Worm (Caenorhabditis elegans) whole organism, L3 larva: ENCODE measurements around the gene pek-1.

Source experiments
- ZK546.5 ChIP-seq: sonication (generic microtip); optimal IDR thresholded peaks from 2 replicates; lab custom pipeline; 2017; ENCODE audit warnings: missing biosample characterization, missing genetic modification characterization
- aly-2 ChIP-seq: fragments of 150-350 bp; optimal IDR thresholded peaks from 2 replicates; lab custom pipeline; 2014; ENCODE audit warnings: missing biosample characterization, missing genetic modification characterization
- ceh-16 ChIP-seq: sonication (generic microtip); optimal IDR thresholded peaks from 2 replicates; lab custom pipeline; 2017; ENCODE audit warnings: missing biosample characterization, missing genetic modification characterization
- ceh-82 ChIP-seq: fragments of 150-350 bp; optimal IDR thresholded peaks from 2 replicates; lab custom pipeline; 2014; ENCODE audit warnings: missing biosample characterization, missing genetic modification characterization
- ceh-9 ChIP-seq: sonication (generic microtip); optimal IDR thresholded peaks from 2 replicates; lab custom pipeline; 2018; ENCODE audit warnings: missing biosample characterization, missing genetic modification characterization
- daf-12 ChIP-seq: fragments of 150-350 bp; optimal IDR thresholded peaks from 2 replicates; lab custom pipeline; 2014; ENCODE audit warnings: missing biosample characterization, missing genetic modification reagents, missing genetic modification characterization
- egl-27 ChIP-seq: sonication (generic microtip); optimal IDR thresholded peaks from 4 replicates; lab custom pipeline; 2017; ENCODE audit warnings: missing biosample characterization, missing genetic modification reagents, missing genetic modification characterization
- egl-5 ChIP-seq: fragments of 150-350 bp; optimal IDR thresholded peaks from 2 replicates; lab custom pipeline; 2017; ENCODE audit warnings: missing biosample characterization, missing genetic modification reagents, missing genetic modification characterization, inconsistent platforms
- elt-1 ChIP-seq: fragments of 150-350 bp; optimal IDR thresholded peaks from 2 replicates; lab custom pipeline; 2014; ENCODE audit warnings: missing biosample characterization, missing genetic modification characterization
- elt-2 ChIP-seq: sonication (generic microtip); optimal IDR thresholded peaks from 2 replicates; lab custom pipeline; 2016; ENCODE audit warnings: missing genetic modification reagents, mild to moderate bottlenecking, missing genetic modification characterization, missing compliant biosample characterization
- elt-3 ChIP-seq, 3 experiments: fragments of 150-350 bp in 1 of 3; sonication (generic microtip) in 2 of 3; optimal IDR thresholded peaks; 2 replicates in 2 of 3; 4 replicates in 1 of 3; lab custom pipeline; 2014 to 2017; ENCODE audit warnings: missing biosample characterization in 3 of 3, missing genetic modification characterization in 3 of 3
- fkh-10 ChIP-seq: sonication (generic microtip); optimal IDR thresholded peaks from 2 replicates; lab custom pipeline; 2017; ENCODE audit warnings: missing biosample characterization, missing genetic modification reagents, missing genetic modification characterization
- fos-1 ChIP-seq: fragments of 150-350 bp; optimal IDR thresholded peaks from 2 replicates; lab custom pipeline; 2014; ENCODE audit warnings: missing biosample characterization, missing genetic modification characterization
- hmg-11 ChIP-seq: sonication (generic microtip); optimal IDR thresholded peaks from 2 replicates; lab custom pipeline; 2016; ENCODE audit warnings: missing genetic modification characterization, missing compliant biosample characterization
- jun-1 ChIP-seq: fragments of 150-350 bp; optimal IDR thresholded peaks from 2 replicates; lab custom pipeline; 2014; ENCODE audit warnings: missing biosample characterization, missing genetic modification reagents, missing genetic modification characterization
- lin-15B ChIP-seq: fragments of 150-350 bp; optimal IDR thresholded peaks from 2 replicates; lab custom pipeline; 2014; ENCODE audit warnings: missing biosample characterization, missing genetic modification characterization
- lin-39 ChIP-seq: fragments of 150-350 bp; optimal IDR thresholded peaks from 2 replicates; lab custom pipeline; 2018; ENCODE audit warnings: missing biosample characterization, missing genetic modification reagents, missing genetic modification characterization
- lsy-12 ChIP-seq: sonication (generic microtip); optimal IDR thresholded peaks from 2 replicates; lab custom pipeline; 2016; ENCODE audit warnings: mild to moderate bottlenecking, missing genetic modification characterization, missing compliant biosample characterization
- mdl-1 ChIP-seq: fragments of 150-350 bp; optimal IDR thresholded peaks from 2 replicates; lab custom pipeline; 2014; ENCODE audit warnings: missing biosample characterization, missing genetic modification characterization
- mml-1 ChIP-seq: fragments of 150-350 bp; sonication (generic microtip); optimal IDR thresholded peaks from 3 replicates; lab custom pipeline; 2014; ENCODE audit warnings: missing biosample characterization, missing genetic modification characterization
- nfya-1 ChIP-seq: sonication (generic microtip); optimal IDR thresholded peaks from 2 replicates; lab custom pipeline; 2017; ENCODE audit warnings: missing genetic modification characterization, mild to moderate bottlenecking, missing compliant biosample characterization, antibody characterized with exemption, moderate library complexity; ENCODE audit not compliant: insufficient read depth
- nhr-11 ChIP-seq: fragments of 150-350 bp; optimal IDR thresholded peaks from 2 replicates; lab custom pipeline; 2014; ENCODE audit warnings: missing biosample characterization, missing genetic modification characterization
- nhr-12 ChIP-seq: fragments of 150-350 bp; optimal IDR thresholded peaks from 2 replicates; lab custom pipeline; 2014; ENCODE audit warnings: missing biosample characterization, missing genetic modification characterization
- nhr-23 ChIP-seq: fragments of 150-350 bp; optimal IDR thresholded peaks from 2 replicates; lab custom pipeline; 2014; ENCODE audit warnings: missing biosample characterization, missing genetic modification reagents, missing genetic modification characterization
- nhr-237 ChIP-seq: fragments of 150-350 bp; optimal IDR thresholded peaks from 2 replicates; lab custom pipeline; 2014; ENCODE audit warnings: missing biosample characterization, missing genetic modification characterization
- nhr-25 ChIP-seq: sonication (generic microtip); optimal IDR thresholded peaks from 2 replicates; lab custom pipeline; 2017; ENCODE audit warnings: missing biosample characterization, missing genetic modification characterization
- nhr-28 ChIP-seq: fragments of 150-350 bp; optimal IDR thresholded peaks from 2 replicates; lab custom pipeline; 2014; ENCODE audit warnings: missing biosample characterization, missing genetic modification characterization
- nhr-43 ChIP-seq: sonication (generic microtip); optimal IDR thresholded peaks from 2 replicates; lab custom pipeline; 2016; ENCODE audit warnings: mild to moderate bottlenecking, missing genetic modification characterization, missing compliant biosample characterization; ENCODE audit not compliant: poor library complexity, severe bottlenecking
- nhr-67 ChIP-seq: fragments of 150-350 bp; optimal IDR thresholded peaks from 2 replicates; lab custom pipeline; 2014; ENCODE audit warnings: missing biosample characterization, missing genetic modification characterization
- nhr-76 ChIP-seq: fragments of 150-350 bp; sonication (generic microtip); optimal IDR thresholded peaks from 5 replicates; lab custom pipeline; 2014; ENCODE audit warnings: missing biosample characterization, missing genetic modification characterization
- nhr-77 ChIP-seq: fragments of 150-350 bp; optimal IDR thresholded peaks from 2 replicates; lab custom pipeline; 2014; ENCODE audit warnings: missing biosample characterization, missing genetic modification characterization
- pha-4 ChIP-seq: fragments of 150-350 bp; optimal IDR thresholded peaks from 2 replicates; lab custom pipeline; 2014; ENCODE audit warnings: missing biosample characterization, missing genetic modification reagents, missing genetic modification characterization
- sea-2 ChIP-seq: fragments of 150-350 bp; sonication (generic microtip); optimal IDR thresholded peaks from 4 replicates; lab custom pipeline; 2014; ENCODE audit warnings: missing biosample characterization, missing genetic modification reagents, missing genetic modification characterization
- skn-1 ChIP-seq: fragments of 150-350 bp; optimal IDR thresholded peaks from 2 replicates; lab custom pipeline; 2014; ENCODE audit warnings: missing biosample characterization, missing genetic modification characterization
- snpc-4 ChIP-seq: fragments of 150-350 bp; optimal IDR thresholded peaks from 2 replicates; lab custom pipeline; 2014; ENCODE audit warnings: missing biosample characterization, missing genetic modification characterization
- tbx-2 ChIP-seq: sonication (generic microtip); optimal IDR thresholded peaks from 2 replicates; lab custom pipeline; 2016; ENCODE audit warnings: mild to moderate bottlenecking, missing genetic modification characterization, missing compliant biosample characterization
- unc-62 ChIP-seq: fragments of 150-350 bp; sonication (generic microtip); optimal IDR thresholded peaks from 4 replicates; lab custom pipeline; 2014; ENCODE audit warnings: missing biosample characterization, missing genetic modification reagents, missing genetic modification characterization
- zag-1 ChIP-seq: fragments of 150-350 bp; optimal IDR thresholded peaks from 2 replicates; lab custom pipeline; 2014; ENCODE audit warnings: missing biosample characterization, missing genetic modification characterization
- ztf-11 ChIP-seq: fragments of 150-350 bp; optimal IDR thresholded peaks from 2 replicates; lab custom pipeline; 2014; ENCODE audit warnings: missing biosample characterization, missing genetic modification characterization

The pek-1 gene

DNA sequence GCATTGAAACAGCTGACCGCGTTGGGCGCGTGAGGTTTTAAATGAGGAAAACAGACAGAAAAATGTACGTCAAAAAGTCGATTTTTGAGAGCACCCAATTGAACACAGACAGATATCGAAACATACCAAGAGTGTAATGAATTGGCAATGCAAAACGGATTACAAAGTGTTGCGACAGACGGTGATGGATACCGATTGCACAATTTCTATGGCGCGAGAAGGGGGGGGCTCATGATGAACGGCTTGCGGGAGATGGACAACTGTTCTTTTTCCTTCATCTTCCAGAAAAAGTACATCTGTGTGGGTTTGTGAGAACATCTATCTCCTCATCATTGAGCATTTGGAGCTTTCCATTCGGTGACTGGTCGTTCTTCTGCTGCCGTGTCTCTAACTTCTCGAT, 48.9 kb upstream of the pek-1 start:
- TF ChIP-seq skn-1 (tag; lab: Kevin White, UChicago) (no peak), nfya-1 (peak; percentile 10), lin-39 (peak; percentile 67)

DNA sequence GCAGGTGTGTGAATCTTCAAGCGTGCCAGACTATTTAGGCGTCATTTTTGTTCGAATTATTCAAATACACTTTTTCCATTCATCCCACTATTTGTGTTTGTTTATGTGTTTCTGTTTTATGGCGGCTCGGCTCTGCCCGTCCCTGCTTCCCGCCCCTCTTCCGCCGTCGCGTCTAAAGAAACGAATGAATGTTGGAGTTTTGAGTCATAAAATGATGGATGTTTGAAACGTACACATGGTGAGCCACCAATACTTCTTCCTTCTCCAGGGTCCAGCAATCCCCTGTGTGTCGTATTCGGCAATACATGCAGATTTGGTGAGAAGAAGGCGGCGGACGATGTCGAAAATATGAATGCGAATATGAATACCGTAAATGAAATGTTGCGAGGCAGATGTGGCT, 48.3 kb upstream of the pek-1 start:
- TF ChIP-seq pha-4 (tag; lab: Kevin White, UChicago): no peak
- peak; percentile 22 for TF ChIP-seq hmg-11 (tag; lab: Kevin White, UChicago)
- TF ChIP-seq ceh-16: no peak
- no peak for TF ChIP-seq nhr-28
- no peak for TF ChIP-seq nhr-43 (tag; lab: Kevin White, UChicago)
- no peak for TF ChIP-seq nhr-76 (tag; lab: Kevin White, UChicago)
- no peak for TF ChIP-seq jun-1
- no peak for TF ChIP-seq nhr-77 (tag; lab: Kevin White, UChicago)
- TF ChIP-seq daf-12 (tag; lab: Kevin White, UChicago): no peak
- TF ChIP-seq lin-39: peak; percentile 78
- TF ChIP-seq elt-3 (tag; optimal IDR thresholded peaks at IDR 0.05; lab: Kevin White, UChicago): no peak
- TF ChIP-seq snpc-4 (tag; lab: Kevin White, UChicago): no peak
- TF ChIP-seq lin-15B: no peak
- no peak for TF ChIP-seq lsy-12
- TF ChIP-seq nhr-67: no peak
- no peak for TF ChIP-seq sea-2
- TF ChIP-seq ZK546.5 (tag; lab: Kevin White, UChicago): no peak
- no peak for TF ChIP-seq fkh-10
- no peak for TF ChIP-seq nhr-12 (tag; lab: Kevin White, UChicago)
- TF ChIP-seq elt-1: no peak
- no peak for TF ChIP-seq ztf-11 (tag; lab: Kevin White, UChicago)
- TF ChIP-seq nhr-237 (tag; lab: Kevin White, UChicago): no peak
- no peak for TF ChIP-seq aly-2 (tag; lab: Kevin White, UChicago)
- TF ChIP-seq nfya-1: peak; percentile 39
- no peak for TF ChIP-seq nhr-11
- TF ChIP-seq mml-1 (tag; lab: Kevin White, UChicago): no peak
- TF ChIP-seq ceh-9 (tag; lab: Kevin White, UChicago): no peak
- TF ChIP-seq egl-5 (tag; lab: Kevin White, UChicago): peak; percentile 16
- TF ChIP-seq, all 47 proteins: peak for 4

DNA sequence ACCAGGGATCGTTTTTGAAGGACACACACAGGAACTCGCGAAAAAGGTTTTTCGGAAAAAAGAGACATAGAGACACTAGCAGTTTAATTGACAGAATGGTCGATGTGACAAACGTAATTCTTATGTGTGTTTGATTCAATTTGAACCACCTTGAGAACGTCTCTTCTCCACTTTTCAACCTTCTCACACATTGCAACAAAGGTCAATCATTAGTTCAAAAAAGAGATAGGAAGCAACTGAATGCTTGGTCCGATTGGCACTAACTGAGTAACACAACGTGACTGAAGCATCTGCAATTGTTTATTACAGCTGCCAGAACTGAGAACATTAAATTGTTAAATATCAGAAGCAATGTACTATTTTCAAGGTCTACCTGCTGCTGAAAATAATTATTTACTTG, 47.4 kb upstream of the pek-1 start:
- TF ChIP-seq egl-27 (tag; lab: Kevin White, UChicago): peak; percentile 14
- no peak for TF ChIP-seq unc-62 (GFP tag; lab: Kevin White, UChicago)
- peak; percentile 81 for TF ChIP-seq nhr-25 (tag; lab: Kevin White, UChicago)

DNA sequence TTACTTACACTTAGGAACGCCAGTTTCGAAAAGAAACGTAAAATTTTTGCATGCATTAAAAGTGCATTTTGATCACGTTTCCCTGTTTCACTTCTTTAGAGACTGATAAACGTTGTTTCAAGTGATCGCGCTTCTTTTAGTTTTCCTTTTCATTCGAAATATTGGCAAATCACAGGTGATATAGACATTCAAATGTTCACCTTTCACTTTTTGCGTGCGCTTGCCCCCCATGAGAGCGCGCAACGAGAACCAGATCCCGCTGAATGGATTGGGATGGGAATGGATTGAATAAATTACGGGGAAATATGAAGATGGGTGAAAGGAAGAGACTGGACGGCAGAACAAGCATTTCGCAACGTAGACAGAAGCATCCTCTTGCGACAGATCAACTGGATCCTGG, 46.9 kb upstream of the pek-1 start:
- TF ChIP-seq pha-4 (tag; lab: Kevin White, UChicago) (no peak), elt-2 (tag; lab: Kevin White, UChicago) (peak; percentile 1), nhr-43 (tag; lab: Kevin White, UChicago) (peak; percentile 62), hmg-11 (tag; lab: Kevin White, UChicago) (no peak), nhr-23 (peak; percentile 7), sea-2 (no peak)
- TF ChIP-seq, all 47 proteins: peak for 3

DNA sequence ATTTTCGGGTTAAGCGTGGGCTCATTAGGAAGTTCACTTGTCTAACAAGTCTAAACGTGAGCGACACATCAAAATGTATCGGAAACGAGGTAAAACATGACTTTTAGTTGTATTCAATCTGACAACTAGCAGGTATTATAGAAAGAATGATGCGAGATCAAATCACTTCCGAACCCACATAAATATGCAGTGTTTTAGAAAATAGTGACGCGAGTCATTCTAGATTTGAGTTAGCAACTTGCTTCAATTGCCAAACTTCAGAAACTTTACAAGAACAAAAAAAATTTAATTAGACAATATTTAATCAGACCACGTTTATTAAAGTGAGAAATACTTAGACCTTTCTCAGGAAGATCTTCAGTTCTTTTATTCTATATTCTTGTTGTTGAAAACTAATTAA, 42.0 kb upstream of the pek-1 start:
- no peak for TF ChIP-seq mml-1 (tag; lab: Kevin White, UChicago)
- no peak for TF ChIP-seq fkh-10
- TF ChIP-seq jun-1: no peak
- TF ChIP-seq nhr-76 (tag; lab: Kevin White, UChicago): no peak
- no peak for TF ChIP-seq tbx-2 (tag; lab: Kevin White, UChicago)

DNA sequence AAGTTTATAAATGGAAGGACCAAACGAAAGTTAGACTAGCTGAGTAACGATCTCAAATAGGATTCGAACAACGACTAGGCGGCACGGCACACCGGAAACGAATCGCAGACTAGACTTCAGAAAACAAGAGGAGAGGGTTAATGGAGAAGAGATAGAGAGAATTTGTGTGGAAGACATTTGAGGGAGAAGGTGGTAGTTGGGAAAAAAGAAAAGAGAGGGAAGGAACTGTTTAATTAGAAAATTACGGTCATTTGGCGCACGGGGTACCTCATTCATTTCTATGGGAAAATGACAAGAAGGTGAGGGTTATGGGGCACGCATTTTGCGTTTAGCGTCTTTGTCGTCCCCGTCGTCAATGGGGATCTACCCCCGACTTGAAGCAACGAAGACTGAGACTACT, 39.5 kb upstream of the pek-1 start, which contains the start of gene F48C5.2:
TSS of gene F48C5.2 (minus strand) at position 101 of the 400 bp plus-strand sequence.
- no peak for TF ChIP-seq ceh-82 (tag; lab: Kevin White, UChicago)
- TF ChIP-seq mdl-1 (tag; lab: Kevin White, UChicago): no peak
- TF ChIP-seq fos-1 (tag; lab: Kevin White, UChicago): no peak
- TF ChIP-seq snpc-4 (tag; lab: Kevin White, UChicago): no peak
- no peak for TF ChIP-seq nhr-12 (tag; lab: Kevin White, UChicago)
- no peak for TF ChIP-seq aly-2 (tag; lab: Kevin White, UChicago)
- TF ChIP-seq zag-1: no peak
